Worm (Caenorhabditis elegans) whole organism, L4/young adult: ENCODE data around the gene cdh-7.

Source experiments
- W03F9.2 ChIP-seq: fragments of 150-350 bp; optimal IDR thresholded peaks from 2 replicates; lab custom pipeline; 2014; ENCODE audit warnings: missing biosample characterization, missing genetic modification characterization
- dao-5 ChIP-seq: sonication (generic microtip); optimal IDR thresholded peaks from 2 replicates; lab custom pipeline; 2016; ENCODE audit warnings: missing genotype, missing genetic modification characterization, moderate library complexity, missing compliant biosample characterization
- him-1 ChIP-seq: sonication (generic microtip); optimal IDR thresholded peaks from 2 replicates; lab custom pipeline; 2016; ENCODE audit warnings: missing genotype, missing genetic modification reagents, missing genetic modification characterization, missing compliant biosample characterization

cdh-7 gene

DNA sequence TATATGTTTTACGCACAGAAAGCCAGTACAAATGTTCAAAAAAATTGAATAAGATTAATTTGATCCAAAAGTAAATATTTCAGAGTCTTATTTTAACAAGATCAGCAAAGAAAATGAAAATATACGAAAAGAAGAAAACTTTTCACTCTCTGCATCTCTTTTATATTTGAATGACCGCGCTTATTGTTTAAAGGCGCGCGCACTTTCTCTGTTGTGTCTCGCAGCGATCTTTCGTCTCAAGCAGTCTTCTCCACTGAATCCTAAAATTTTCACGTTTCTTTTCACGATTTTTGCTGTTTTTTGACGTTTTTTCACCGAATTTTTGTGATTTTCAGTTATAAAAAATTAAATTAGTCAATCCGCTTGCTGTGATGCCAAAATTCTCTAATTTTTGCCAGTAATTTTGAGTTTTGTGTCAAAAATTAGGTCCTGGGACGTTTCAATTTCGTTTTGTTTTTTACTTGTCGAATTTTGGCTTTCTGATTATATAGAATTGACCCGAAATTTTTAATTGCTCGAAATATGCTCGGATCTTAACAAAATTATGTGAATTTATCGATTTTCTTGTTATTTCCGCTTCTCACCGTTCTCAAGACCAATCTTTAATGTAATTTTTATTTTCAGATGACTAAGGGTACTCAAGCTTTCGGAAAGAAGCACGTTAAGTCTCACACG is 28.0 kb upstream of the cdh-7 start, which contains the start of gene W01D2.1:
TSS of gene W01D2.1 (plus strand) at position 625 of the 675 bp plus-strand sequence.
- TF ChIP-seq him-1 = no peak
- TF ChIP-seq dao-5 (tag; lab: Kevin White, UChicago) = no peak
- peak; percentile 24 for TF ChIP-seq W03F9.2 (tag; lab: Kevin White, UChicago)

DNA sequence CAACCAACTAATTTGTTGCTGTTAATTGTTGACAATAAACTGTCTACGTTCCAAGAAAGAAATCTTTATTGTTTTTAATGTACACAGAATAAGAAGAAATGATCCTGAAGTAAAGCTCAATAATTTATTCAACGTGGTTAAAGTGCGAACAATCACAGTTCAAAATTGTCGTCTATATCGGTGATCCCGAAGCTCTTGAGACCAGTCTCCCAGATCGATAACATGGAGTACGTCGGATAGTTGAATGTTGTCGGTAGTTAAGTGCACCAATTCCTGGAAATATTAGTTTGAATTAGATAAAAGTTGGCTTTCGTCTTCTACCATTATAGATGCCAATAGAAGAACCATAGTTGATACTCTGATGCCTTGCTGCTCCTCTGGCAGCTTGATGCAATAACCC is 26.9 kb upstream of the cdh-7 start:
- TF ChIP-seq him-1 = no peak
- no peak for TF ChIP-seq W03F9.2 (tag; lab: Kevin White, UChicago)
- no peak for TF ChIP-seq dao-5 (tag; lab: Kevin White, UChicago)

DNA sequence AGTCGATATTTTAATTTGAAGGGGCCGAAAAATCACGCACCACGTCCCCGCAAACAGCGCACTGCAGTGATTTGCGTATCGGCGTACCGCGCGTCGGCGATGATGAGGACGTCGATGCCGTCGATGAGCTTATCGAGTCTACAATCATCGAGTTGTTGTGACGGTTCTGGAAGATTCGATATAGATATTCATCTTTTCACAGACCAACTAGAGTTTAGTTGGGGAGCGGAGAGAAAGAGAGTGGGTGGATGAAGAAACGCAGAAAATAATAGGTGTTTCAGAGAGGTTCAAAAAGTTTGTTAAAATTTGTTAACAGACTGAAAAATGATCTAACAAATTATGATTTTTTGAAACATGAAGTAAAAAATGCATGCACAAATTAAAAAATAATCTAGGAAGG is 24.7 kb upstream of the cdh-7 start, which contains the start of gene nhr-61:
TSS of gene nhr-61 (minus strand) at position 168 of the 400 bp plus-strand sequence.
- TF ChIP-seq W03F9.2 (tag; lab: Kevin White, UChicago) (no peak), him-1 (no peak), dao-5 (tag; lab: Kevin White, UChicago) (no peak)

DNA sequence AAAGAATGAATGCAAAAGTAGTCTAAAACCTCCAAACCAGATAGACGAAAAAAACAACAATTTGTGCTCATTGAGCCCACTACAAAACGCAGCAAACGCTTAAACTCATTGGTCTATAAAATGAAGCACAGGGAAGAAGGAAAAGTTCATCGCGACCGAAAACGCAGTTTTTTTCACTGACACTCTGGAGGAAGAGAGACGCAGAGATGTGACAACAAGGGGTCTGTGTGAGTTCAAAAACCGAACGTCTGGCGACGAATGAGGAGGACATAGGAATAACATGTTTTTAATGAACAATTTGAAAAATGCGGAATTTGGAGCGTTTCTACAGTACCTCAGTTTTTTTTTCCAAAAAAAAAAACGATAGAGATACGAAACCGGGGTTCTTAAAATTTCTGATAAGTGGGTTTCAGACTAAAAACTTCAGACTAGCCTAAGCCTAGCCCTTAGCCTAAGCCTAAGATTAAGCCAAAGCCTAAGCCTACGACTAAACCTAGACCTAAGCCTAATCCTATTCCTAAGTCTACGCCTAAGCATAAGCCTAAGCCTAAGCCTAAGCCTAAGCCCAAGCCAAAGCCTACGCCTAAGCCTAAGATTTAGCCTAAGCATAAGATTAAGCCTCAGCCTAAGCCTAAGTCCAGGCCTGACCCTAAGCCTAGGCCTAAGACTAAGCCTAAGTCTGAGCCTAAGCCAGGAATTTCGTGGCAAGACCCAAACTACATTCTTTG is 23.6 kb upstream of the cdh-7 start:
- TF ChIP-seq W03F9.2 (tag; lab: Kevin White, UChicago) (no peak), dao-5 (tag; lab: Kevin White, UChicago) (no peak), him-1 (no peak)

DNA sequence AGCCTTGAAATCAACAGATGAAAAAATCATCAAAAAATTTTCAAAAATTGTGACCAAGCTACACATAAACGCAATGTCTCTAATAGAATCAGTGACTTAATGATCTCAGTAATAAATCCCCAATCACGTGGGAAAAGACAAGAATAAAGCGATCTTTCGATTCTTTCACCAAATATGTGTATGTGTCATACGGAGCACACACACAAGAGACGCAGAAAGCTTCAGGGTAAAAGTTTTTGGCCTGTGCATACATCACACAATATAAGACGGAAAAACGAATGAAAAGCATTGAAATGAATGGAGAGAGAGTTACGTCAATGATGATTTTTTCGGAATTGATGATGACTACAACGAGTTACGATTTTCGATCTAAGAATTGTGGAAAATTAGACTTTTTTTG is 22.6 kb upstream of the cdh-7 start:
- no peak for TF ChIP-seq dao-5 (tag; lab: Kevin White, UChicago)
- TF ChIP-seq him-1 = no peak
- no peak for TF ChIP-seq W03F9.2 (tag; lab: Kevin White, UChicago)

DNA sequence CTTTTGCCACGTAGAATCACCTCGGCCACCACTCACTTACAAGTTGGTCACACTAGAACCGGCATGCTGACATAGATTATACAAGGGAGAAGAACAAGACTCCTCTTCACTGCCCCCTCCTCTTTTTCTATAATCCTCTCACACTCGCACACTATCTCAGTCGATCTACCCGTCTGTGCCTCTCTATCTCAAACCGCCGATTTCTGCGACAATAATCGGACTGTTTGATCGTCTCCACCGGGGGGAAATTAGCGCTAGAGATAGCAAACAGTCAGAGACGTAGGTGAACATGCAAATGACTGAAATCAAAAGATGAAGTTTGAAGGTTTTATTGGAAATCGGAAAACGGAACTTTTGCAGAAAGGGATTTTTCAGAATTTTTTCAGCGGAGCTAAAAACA is 20.6 kb upstream of the cdh-7 start:
- TF ChIP-seq W03F9.2 (tag; lab: Kevin White, UChicago) = no peak
- TF ChIP-seq him-1 = no peak
- TF ChIP-seq dao-5 (tag; lab: Kevin White, UChicago) = no peak

DNA sequence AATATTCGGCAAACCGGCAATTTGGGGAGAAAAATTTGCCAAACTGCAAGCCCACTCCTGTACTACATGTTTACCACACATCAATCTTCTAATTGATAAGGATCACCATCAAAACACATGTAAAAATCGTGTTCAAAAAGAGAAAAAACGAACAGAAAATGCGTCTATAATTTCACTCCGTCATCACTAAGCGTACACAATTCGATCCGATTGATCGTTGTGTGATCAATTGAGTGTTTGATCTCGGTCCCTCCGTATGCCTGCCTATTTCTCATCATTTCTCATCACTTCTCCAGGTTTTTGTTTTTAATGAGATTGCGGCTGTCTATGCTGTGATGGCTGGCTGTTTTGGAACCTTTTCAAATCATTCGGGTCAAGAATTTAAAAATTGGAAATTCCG is 17.6 kb upstream of the cdh-7 start:
- no peak for TF ChIP-seq dao-5 (tag; lab: Kevin White, UChicago)
- TF ChIP-seq W03F9.2 (tag; lab: Kevin White, UChicago) = no peak
- TF ChIP-seq him-1 = no peak

DNA sequence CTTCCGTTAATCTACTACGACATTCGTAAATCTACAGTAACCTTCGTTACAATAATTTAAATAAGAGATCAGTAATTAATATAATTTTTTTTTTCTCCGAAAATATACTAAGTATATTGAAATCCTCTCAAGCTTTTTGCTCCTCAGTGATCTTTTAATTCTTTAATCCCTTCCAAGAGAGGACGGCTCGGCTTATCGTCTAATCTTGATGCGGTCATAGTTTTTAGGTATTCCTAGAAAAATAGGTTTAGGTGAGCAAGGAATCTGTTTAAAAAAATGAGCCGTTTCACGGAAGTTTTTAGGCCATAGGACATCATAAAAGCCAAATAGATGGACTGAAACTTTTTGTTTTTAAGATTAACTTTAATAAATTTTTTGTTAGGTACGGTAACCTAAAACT is 11.0 kb upstream of the cdh-7 start:
- TF ChIP-seq him-1 (no peak), dao-5 (tag; lab: Kevin White, UChicago) (no peak), W03F9.2 (tag; lab: Kevin White, UChicago) (no peak)

DNA sequence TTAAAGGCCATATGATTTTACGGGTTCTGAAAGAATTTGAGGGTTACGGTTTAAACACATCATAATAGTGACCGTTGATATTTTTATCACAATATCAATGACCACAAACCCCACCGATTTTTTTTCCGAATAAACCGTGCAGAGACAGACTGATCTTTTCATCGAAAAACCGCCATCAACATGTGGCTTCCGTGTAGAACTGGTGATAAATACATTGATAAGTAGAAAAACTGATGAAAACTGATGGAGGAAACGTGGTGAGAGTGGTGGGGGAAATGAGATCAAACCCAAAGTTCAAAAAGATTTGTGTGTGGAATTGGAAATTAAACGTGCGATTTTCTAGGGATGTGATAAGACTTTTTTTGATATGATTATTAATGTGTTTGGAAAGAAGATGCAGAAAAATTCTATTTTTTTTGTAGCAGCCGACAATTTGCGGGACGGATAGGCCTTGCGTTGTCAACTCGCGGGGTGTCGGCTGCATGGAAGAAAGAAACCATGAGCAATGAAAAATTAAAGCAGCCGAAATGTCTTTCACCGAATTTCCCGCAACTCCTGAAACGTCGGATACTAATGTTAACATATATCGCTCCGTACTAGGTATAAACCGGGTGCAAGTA is 4.3 kb upstream of the cdh-7 start:
- no peak for TF ChIP-seq him-1
- no peak for TF ChIP-seq W03F9.2 (tag; lab: Kevin White, UChicago)
- no peak for TF ChIP-seq dao-5 (tag; lab: Kevin White, UChicago)

- TF ChIP-seq dao-5 (tag; lab: Kevin White, UChicago) (no peak), W03F9.2 (tag; lab: Kevin White, UChicago) (no peak), him-1 (no peak)
Measured at ce11 chrII:14841253-14841652, 1.8 kb upstream of the cdh-7 start.

DNA sequence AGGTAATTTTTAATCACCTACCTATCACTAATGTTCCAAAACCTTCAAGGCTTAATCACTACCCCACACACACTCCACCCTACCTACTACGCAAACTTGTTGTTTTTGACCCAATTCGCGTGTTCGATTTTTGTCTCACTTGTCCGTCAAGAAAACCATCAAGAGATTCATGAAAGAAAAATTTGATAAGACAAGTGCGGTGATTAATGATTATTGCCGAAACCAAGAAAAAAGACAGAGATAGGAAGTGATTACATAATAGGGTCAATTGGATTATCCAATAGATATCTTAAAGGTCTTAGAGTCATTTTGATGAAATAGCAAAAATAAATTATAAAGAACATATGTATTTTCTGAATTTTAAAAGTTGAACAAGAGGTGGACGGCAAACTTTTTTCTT is 1.2 kb downstream of the cdh-7 start:
- TF ChIP-seq dao-5 (tag; lab: Kevin White, UChicago) (no peak), W03F9.2 (tag; lab: Kevin White, UChicago) (no peak), him-1 (no peak)

DNA sequence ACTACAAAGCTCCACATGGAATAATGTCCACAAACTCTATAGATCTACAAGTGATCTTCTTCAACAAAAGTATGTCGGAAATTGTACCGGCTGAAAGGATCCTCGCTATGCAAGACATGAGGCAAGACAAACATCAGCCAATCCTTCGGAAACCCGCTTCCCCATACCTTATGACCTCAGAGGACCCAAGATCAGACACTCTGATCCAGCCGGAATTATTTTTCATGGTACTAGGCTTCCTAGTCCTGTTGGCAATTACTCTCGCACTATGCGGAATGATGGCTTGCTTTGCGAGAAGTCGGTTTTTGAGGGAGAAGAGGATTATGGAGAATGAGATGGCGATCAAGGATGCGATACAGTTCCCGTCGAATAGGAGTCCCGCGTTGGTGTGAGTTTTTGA is 6.9 kb downstream of the cdh-7 start:
- TF ChIP-seq W03F9.2 (tag; lab: Kevin White, UChicago) (no peak), dao-5 (tag; lab: Kevin White, UChicago) (no peak), him-1 (no peak)

ce11 chrII:14851483-14851882 is 8.5 kb downstream of the cdh-7 start, which contains the start of gene R05H10.1:
Gene R05H10.1, plus strand, starts transcription at chrII:14851816.
- TF ChIP-seq him-1 (no peak), dao-5 (tag; lab: Kevin White, UChicago) (no peak), W03F9.2 (tag; lab: Kevin White, UChicago) (no peak)

- no peak for TF ChIP-seq W03F9.2 (tag; lab: Kevin White, UChicago)
- TF ChIP-seq him-1 = no peak
- no peak for TF ChIP-seq dao-5 (tag; lab: Kevin White, UChicago)
Measured at ce11 chrII:14855229-14855628, 12.2 kb downstream of the cdh-7 start, which contains the start of gene R05H10.7. Gene R05H10.7, plus strand, starts transcription at chrII:14855529.
